Worm (Caenorhabditis elegans) whole organism, young adult: ENCODE data around the gene F36H5.17.

Source experiments
- ZK185.1 ChIP-seq: sonication (generic microtip); optimal IDR thresholded peaks from 2 replicates; lab custom pipeline; 2016; ENCODE audit warnings: mild to moderate bottlenecking, missing genetic modification characterization, missing compliant biosample characterization; ENCODE audit not compliant: poor library complexity, severe bottlenecking
- ama-1 ChIP-seq, 3 experiments: fragments of 150-350 bp in 1 of 3; sonication (generic microtip) in 2 of 3; optimal IDR thresholded peaks; 2 replicates each; lab custom pipeline; 2014 to 2018; ENCODE audit warnings: missing biosample characterization in 2 of 3, missing genetic modification characterization in 2 of 3, missing genetic modification reagents in 2 of 3
- athp-1 ChIP-seq: sonication (generic microtip); optimal IDR thresholded peaks from 2 replicates; lab custom pipeline; 2017; ENCODE audit warnings: mild to moderate bottlenecking, missing genetic modification characterization, missing compliant biosample characterization
- bed-2 ChIP-seq: fragments of 200-800 bp; sonication (Bioruptor generic); IDR thresholded peaks from 2 replicates; pipeline ENCODE4 v1.3.6; 2022; ENCODE audit warnings: missing genetic modification reagents, missing genetic modification characterization, missing compliant biosample characterization
- ceh-40 ChIP-seq: fragments of 200-800 bp; sonication (Bioruptor generic); IDR thresholded peaks from 2 replicates; pipeline ENCODE4 v1.3.6; 2022; ENCODE audit warnings: missing genetic modification characterization, missing compliant biosample characterization
- ceh-79 ChIP-seq: sonication (generic microtip); optimal IDR thresholded peaks from 2 replicates; lab custom pipeline; 2017; ENCODE audit warnings: mild to moderate bottlenecking, missing genetic modification characterization, missing compliant biosample characterization
- him-1 ChIP-seq: sonication (generic microtip); optimal IDR thresholded peaks from 2 replicates; lab custom pipeline; 2016; ENCODE audit warnings: missing genotype, missing genetic modification reagents, missing genetic modification characterization, missing compliant biosample characterization
- hlh-12 ChIP-seq: sonication (generic microtip); optimal IDR thresholded peaks from 2 replicates; lab custom pipeline; 2016; ENCODE audit warnings: missing genetic modification characterization, missing compliant biosample characterization
- lsy-27 ChIP-seq: sonication (generic microtip); optimal IDR thresholded peaks from 2 replicates; lab custom pipeline; 2017; ENCODE audit warnings: missing genetic modification characterization, mild to moderate bottlenecking, missing compliant biosample characterization, antibody characterized with exemption, missing genotype, borderline replicate concordance; ENCODE audit not compliant: insufficient read depth
- madf-8 ChIP-seq: fragments of 200-800 bp; sonication (Bioruptor generic); conservative IDR thresholded peaks from 2 replicates; pipeline ENCODE4 v1.3.6; 2022; ENCODE audit warnings: missing genetic modification reagents, missing genetic modification characterization, missing compliant biosample characterization
- mes-4 ChIP-seq: sonication (generic microtip); optimal IDR thresholded peaks from 2 replicates; lab custom pipeline; 2016; ENCODE audit warnings: missing genotype, missing genetic modification characterization, missing compliant biosample characterization
- tbp1 ChIP-seq: fragments of 200-800 bp; sonication (Bioruptor generic); optimal IDR thresholded peaks from 2 replicates; lab custom pipeline; 2018; ENCODE audit warnings: mild to moderate bottlenecking, missing genetic modification characterization, missing compliant biosample characterization
- unc-62 ChIP-seq: fragments of 150-350 bp; optimal IDR thresholded peaks from 2 replicates; lab custom pipeline; 2014; ENCODE audit warnings: missing biosample characterization, missing genetic modification reagents, missing genetic modification characterization
- ztf-22 ChIP-seq: fragments of 200-800 bp; sonication (Bioruptor generic); optimal IDR thresholded peaks from 2 replicates; lab custom pipeline; 2018; ENCODE audit warnings: mild to moderate bottlenecking, missing genetic modification characterization, moderate library complexity, missing compliant biosample characterization

ce11 chrII:1759602-1760001 is 3.6 kb upstream of the F36H5.17 start, which contains the start of gene F36H5.18:
- TF ChIP-seq lsy-27 (tag; lab: Kevin White, UChicago) (no peak), madf-8 (no peak), ztf-22 (no peak), ceh-79 (tag; lab: Kevin White, UChicago) (no peak), tbp1 (GFP tag; lab: Kevin White, UChicago) (no peak), athp-1 (no peak), hlh-12 (no peak), unc-62 (no peak), bed-2 (GFP tag; lab: Robert Waterston, UW) (no peak), ceh-40 (GFP tag; lab: Robert Waterston, UW) (no peak), him-1 (tag; lab: Kevin White, UChicago) (no peak), ZK185.1 (tag; lab: Kevin White, UChicago) (no peak), mes-4 (no peak), ama-1 (optimal IDR thresholded peaks at IDR 0.05; lab: Kevin White, UChicago) (no peak), ama-1 (GFP tag; optimal IDR thresholded peaks at IDR 0.05; lab: Kevin White, UChicago) (no peak)
